Fruit fly (Drosophila melanogaster) whole organism, adult: ENCODE data around the gene Syp.

ENCODE experiments used
- CG7045 ChIP-seq: fragments of 200-800 bp; sonication (Bioruptor generic); optimal IDR thresholded peaks from 2 replicates; lab custom pipeline; 2017; ENCODE audit warnings: missing biosample characterization, mild to moderate bottlenecking, missing genetic modification characterization
- CG7101 ChIP-seq: fragments of 200-800 bp; sonication (Bioruptor generic); optimal IDR thresholded peaks from 2 replicates; lab custom pipeline; 2018; ENCODE audit warnings: missing biosample characterization, mild to moderate bottlenecking, missing genetic modification characterization, moderate library complexity
- Hr96 ChIP-seq: fragments of 200-800 bp; sonication (Bioruptor generic); optimal IDR thresholded peaks from 2 replicates; lab custom pipeline; 2016; ENCODE audit warnings: missing biosample characterization, missing genetic modification characterization
- ovo ChIP-seq: fragments of 200-800 bp; sonication (Bioruptor generic); optimal IDR thresholded peaks from 2 replicates; lab custom pipeline; 2016; ENCODE audit warnings: missing biosample characterization, missing genetic modification characterization
- tj ChIP-seq: fragments of 200-800 bp; sonication (Bioruptor generic); optimal IDR thresholded peaks from 3 replicates; lab custom pipeline; 2017; ENCODE audit warnings: missing biosample characterization, mild to moderate bottlenecking, missing genetic modification characterization, moderate library complexity

dm6 chr3R:20723491-20723890 lies 33.0 kb upstream of the Syp start:
- TF ChIP-seq Hr96 (GFP tag; lab: Kevin White, UChicago), result no peak
- no peak for TF ChIP-seq CG7045 (GFP tag; lab: Kevin White, UChicago)
- TF ChIP-seq CG7101 (tag; lab: Kevin White, UChicago), result no peak
- no peak for TF ChIP-seq tj (GFP tag; lab: Kevin White, UChicago)
- no peak for TF ChIP-seq ovo
